Worm (Caenorhabditis elegans): Measurements from ENCODE around the gene C18A3.7.
A peak's percentile ranks its signal among the peaks of the same experiment; 100 is the strongest.

The C18A3.7 gene

DNA sequence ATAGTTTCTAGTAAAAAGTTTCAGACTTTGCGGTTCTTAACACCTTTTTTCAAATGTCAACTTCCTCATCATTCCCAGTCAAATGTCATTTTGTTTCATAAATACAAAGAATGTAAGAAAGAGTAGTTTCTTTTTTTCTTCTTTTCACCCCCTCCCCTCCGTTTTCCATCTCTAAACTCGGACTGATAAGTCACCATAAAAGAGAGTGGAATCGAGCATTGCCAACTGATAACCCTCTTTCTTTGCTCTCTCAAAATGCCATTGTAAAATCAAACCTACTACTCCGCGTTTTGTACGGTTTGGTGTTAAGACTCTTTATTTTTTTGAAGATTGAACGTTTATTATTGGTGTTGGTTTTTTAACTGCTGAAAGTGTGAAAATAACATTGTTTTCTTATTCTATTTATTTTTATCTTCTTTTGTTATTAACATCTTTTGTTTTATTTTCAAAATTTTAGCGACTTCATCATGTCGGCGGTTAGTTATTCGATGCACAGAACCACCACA is 19.5 kb upstream of the C18A3.7 start, which contains the start of gene ifb-2:
Gene ifb-2, plus strand, starts transcription at position 456 of the 506 bp plus-strand sequence.
- peak; percentile 65 for TF ChIP-seq dmd-6 (GFP tag; IDR thresholded peaks at IDR 0.05)
- peak; percentile 44 for TF ChIP-seq dve-1 (tag; optimal IDR thresholded peaks at IDR 0.05; ENCODE audit: insufficient read depth)
- peak; percentile 23 for TF ChIP-seq nhr-77 (tag; optimal IDR thresholded peaks at IDR 0.05)
- no peak for TF ChIP-seq zfp-2 (tag; optimal IDR thresholded peaks at IDR 0.05)
- peak; percentile 62 for TF ChIP-seq hlh-11 (tag; optimal IDR thresholded peaks at IDR 0.05)
- TF ChIP-seq pqm-1 (tag; optimal IDR thresholded peaks at IDR 0.05): peak; percentile 94
- no peak for TF ChIP-seq snpc-1.2 (GFP tag; IDR thresholded peaks at IDR 0.05)
- peak; percentile 25 for TF ChIP-seq nhr-6 (tag; optimal IDR thresholded peaks at IDR 0.05)
- TF ChIP-seq nhr-28 (tag; optimal IDR thresholded peaks at IDR 0.05): peak; percentile 80
- TF ChIP-seq daf-16 (GFP tag; optimal IDR thresholded peaks at IDR 0.05): no peak
- peak; percentile 44 for TF ChIP-seq daf-16 (tag; optimal IDR thresholded peaks at IDR 0.05)
- 0 out of 2 replicates have a peak, but pooled peaks have one; percentile 48 for TF ChIP-seq nhr-41 (GFP tag; IDR thresholded peaks at IDR 0.05)
- TF ChIP-seq T26A8.4 (GFP tag; IDR thresholded peaks at IDR 0.05): no peak
- no peak for TF ChIP-seq lin-15B (tag; optimal IDR thresholded peaks at IDR 0.05)

DNA sequence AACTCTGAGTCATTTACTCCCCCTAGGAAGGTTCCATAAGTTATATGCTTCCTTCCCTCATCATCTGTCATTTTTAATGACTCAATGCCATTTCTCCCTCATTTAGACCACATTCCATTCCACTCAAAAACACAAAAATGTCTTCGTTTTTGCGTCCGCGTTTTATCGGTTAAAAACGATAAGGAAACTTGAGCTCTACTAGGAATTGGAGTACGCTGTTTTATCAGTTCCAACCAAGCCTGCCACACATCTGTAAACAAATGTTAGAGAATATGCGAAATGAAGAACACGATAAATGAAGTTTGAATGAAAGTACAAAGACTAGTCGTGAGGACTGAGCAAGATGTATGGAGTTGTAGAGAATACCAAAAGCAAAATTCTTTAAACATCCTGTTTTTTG is 18.2 kb upstream of the C18A3.7 start:
- TF ChIP-seq dmd-6 (GFP tag; IDR thresholded peaks at IDR 0.05): peak; percentile 87
- TF ChIP-seq zfp-3 (GFP tag; conservative IDR thresholded peaks at IDR 0.05): no peak
- peak; percentile 72 for TF ChIP-seq nhr-28 (tag; optimal IDR thresholded peaks at IDR 0.05)
- peak; percentile 89 for TF ChIP-seq dve-1 (tag; optimal IDR thresholded peaks at IDR 0.05; ENCODE audit: insufficient read depth)
- peak; percentile 14 for TF ChIP-seq mxl-3 (GFP tag; optimal IDR thresholded peaks at IDR 0.05)
- TF ChIP-seq nhr-10 (tag; optimal IDR thresholded peaks at IDR 0.05): peak; percentile 46
- peak; percentile 100 for TF ChIP-seq pqm-1 (tag; optimal IDR thresholded peaks at IDR 0.05)
- TF ChIP-seq madf-9 (GFP tag; conservative IDR thresholded peaks at IDR 0.05): no peak
- no peak for TF ChIP-seq lin-38 (GFP tag; IDR thresholded peaks at IDR 0.05)
- no peak for TF ChIP-seq R02D3.7 (tag; optimal IDR thresholded peaks at IDR 0.05)
- no peak for TF ChIP-seq nhr-41 (GFP tag; IDR thresholded peaks at IDR 0.05)
- no peak for TF ChIP-seq jun-1 (tag; optimal IDR thresholded peaks at IDR 0.05)
- no peak for TF ChIP-seq dpl-1 (GFP tag; optimal IDR thresholded peaks at IDR 0.05)
- peak; percentile 25; the same call in 1 of the 2 replicates for TF ChIP-seq pha-4 (GFP tag; IDR thresholded peaks at IDR 0.05)
- no peak for TF ChIP-seq pha-4 (tag; optimal IDR thresholded peaks at IDR 0.05)
- TF ChIP-seq attf-4 (tag; optimal IDR thresholded peaks at IDR 0.05): no peak
- peak; percentile 28; the same call in 1 of the 2 replicates for TF ChIP-seq php-3 (GFP tag; IDR thresholded peaks at IDR 0.05)
- TF ChIP-seq duxl-1 (tag; optimal IDR thresholded peaks at IDR 0.05; ENCODE audit: poor library complexity): no peak
- TF ChIP-seq gei-8 (GFP tag; optimal IDR thresholded peaks at IDR 0.05): no peak
- TF ChIP-seq fkh-10 (GFP tag; optimal IDR thresholded peaks at IDR 0.05): no peak
- TF ChIP-seq daf-16 (GFP tag; optimal IDR thresholded peaks at IDR 0.05): peak in 1 of 2 experiments; percentile 0
- peak; percentile 78 for TF ChIP-seq daf-16 (tag; optimal IDR thresholded peaks at IDR 0.05)
- TF ChIP-seq ama-1 (optimal IDR thresholded peaks at IDR 0.05): no peak
- peak; percentile 85 for TF ChIP-seq hlh-11 (tag; optimal IDR thresholded peaks at IDR 0.05)
- peak in 1 of 2 experiments; percentile 55 for TF ChIP-seq unc-62 (GFP tag; optimal IDR thresholded peaks at IDR 0.05 in 1 of 2)
- TF ChIP-seq unc-62 (tag; optimal IDR thresholded peaks at IDR 0.05): no peak
- TF ChIP-seq mep-1 (tag; optimal IDR thresholded peaks at IDR 0.05): peak; percentile 40
- TF ChIP-seq aly-2 (tag; optimal IDR thresholded peaks at IDR 0.05): no peak
- TF ChIP-seq tra-1 (GFP tag; IDR thresholded peaks at IDR 0.05): peak; percentile 45; the same call in 1 of the 2 replicates
- no peak for TF ChIP-seq hmg-1.1 (GFP tag; IDR thresholded peaks at IDR 0.05)
- no peak for TF ChIP-seq saeg-2 (GFP tag; IDR thresholded peaks at IDR 0.05)
- peak; percentile 27 for TF ChIP-seq nhr-48 (tag; optimal IDR thresholded peaks at IDR 0.05)
- no peak for TF ChIP-seq lin-15B (tag; optimal IDR thresholded peaks at IDR 0.05)
- no peak for TF ChIP-seq lsy-2 (tag; optimal IDR thresholded peaks at IDR 0.05)
- TF ChIP-seq madf-5 (GFP tag; IDR thresholded peaks at IDR 0.05): no peak
